Worm (Caenorhabditis elegans): ENCODE results near the gene F08F8.9.

DNA sequence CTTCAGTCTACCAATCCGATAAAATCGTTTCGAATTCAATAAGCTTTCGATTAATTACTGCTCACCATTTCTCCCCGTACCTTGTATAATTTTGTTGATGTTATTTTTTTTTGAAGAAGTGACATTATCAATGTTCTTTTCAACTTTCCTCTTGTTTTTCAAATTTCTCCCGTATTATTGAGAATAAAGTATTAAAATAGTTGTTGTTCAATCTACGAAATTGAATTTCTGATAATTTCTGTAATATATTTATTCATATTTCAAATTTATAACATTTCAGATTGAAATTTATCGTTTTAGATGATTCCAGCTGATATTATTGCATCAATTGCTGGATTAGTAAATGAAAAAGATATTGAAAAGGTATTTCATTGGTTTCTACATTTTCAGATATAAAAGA lies 32.2 kb upstream of the F08F8.9 start, which contains the start of gene trd-1:
- TF ChIP-seq tbx-37 (GFP tag; conservative IDR thresholded peaks at IDR 0.05) (no peak), tbx-11 (GFP tag; IDR thresholded peaks at IDR 0.05) (no peak), hmbx-1 (tag; optimal IDR thresholded peaks at IDR 0.05) (no peak), pes-1 (GFP tag; IDR thresholded peaks at IDR 0.05) (no peak), ceh-36 (tag; optimal IDR thresholded peaks at IDR 0.05) (no peak), B0310.2 (tag; optimal IDR thresholded peaks at IDR 0.05) (no peak), scrt-1 (GFP tag; IDR thresholded peaks at IDR 0.05) (no peak), ama-1 (optimal IDR thresholded peaks at IDR 0.05) (no peak), F13C5.2 (tag; optimal IDR thresholded peaks at IDR 0.05) (no peak), sea-1 (GFP tag; conservative IDR thresholded peaks at IDR 0.05) (no peak), hnd-1 (tag; optimal IDR thresholded peaks at IDR 0.05) (no peak), ets-7 (tag; optimal IDR thresholded peaks at IDR 0.05) (no peak), ceh-13 (GFP tag; optimal IDR thresholded peaks at IDR 0.05) (no peak)
